Worm (Caenorhabditis elegans) whole organism, L1 larva: ENCODE measurements around the gene F14H12.6.

Experiments
- C16A3.4 ChIP-seq: fragments of 150-350 bp; optimal IDR thresholded peaks from 2 replicates; lab custom pipeline; 2014; ENCODE audit warnings: missing biosample characterization, missing genetic modification characterization
- C34B4.2 ChIP-seq: sonication (generic microtip); optimal IDR thresholded peaks from 2 replicates; lab custom pipeline; 2017; ENCODE audit warnings: mild to moderate bottlenecking, missing genetic modification characterization, missing compliant biosample characterization
- F16B12.6 ChIP-seq: fragments of 150-350 bp; optimal IDR thresholded peaks from 2 replicates; lab custom pipeline; 2014; ENCODE audit warnings: missing biosample characterization, missing genetic modification characterization
- Y116A8C.19 ChIP-seq: sonication (generic microtip); optimal IDR thresholded peaks from 2 replicates; lab custom pipeline; 2016; ENCODE audit warnings: missing compliant biosample characterization, missing genetic modification characterization, borderline replicate concordance
- alr-1 ChIP-seq: fragments of 200-800 bp; sonication (Bioruptor generic); optimal IDR thresholded peaks from 2 replicates; lab custom pipeline; 2018; ENCODE audit warnings: borderline replicate concordance, mild to moderate bottlenecking, missing genetic modification characterization, missing compliant biosample characterization
- aly-2 ChIP-seq: fragments of 150-350 bp; optimal IDR thresholded peaks from 2 replicates; lab custom pipeline; 2014; ENCODE audit warnings: missing biosample characterization, missing genetic modification characterization
- blmp-1 ChIP-seq: fragments of 150-350 bp; optimal IDR thresholded peaks from 2 replicates; lab custom pipeline; 2014; ENCODE audit warnings: missing biosample characterization, missing genetic modification characterization
- ceh-63 ChIP-seq: fragments of 200-800 bp; sonication (Bioruptor generic); optimal IDR thresholded peaks from 2 replicates; lab custom pipeline; 2018; ENCODE audit warnings: mild to moderate bottlenecking, missing genetic modification characterization, missing compliant biosample characterization
- ceh-88 ChIP-seq: fragments of 200-800 bp; sonication (Bioruptor generic); IDR thresholded peaks from 2 replicates; pipeline ENCODE4 v1.3.6; 2022; ENCODE audit warnings: missing genetic modification characterization, missing compliant biosample characterization
- ceh-90 ChIP-seq: sonication (generic microtip); optimal IDR thresholded peaks from 2 replicates; lab custom pipeline; 2016; ENCODE audit warnings: missing genetic modification characterization, missing compliant biosample characterization
- dsc-1 ChIP-seq: sonication (generic microtip); optimal IDR thresholded peaks from 2 replicates; lab custom pipeline; 2016; ENCODE audit warnings: mild to moderate bottlenecking, missing genetic modification characterization, missing compliant biosample characterization
- efl-3 ChIP-seq: fragments of 200-800 bp; sonication (Bioruptor generic); optimal IDR thresholded peaks from 2 replicates; lab custom pipeline; 2018; ENCODE audit warnings: mild to moderate bottlenecking, missing genetic modification characterization, missing compliant biosample characterization
- egl-13 ChIP-seq: sonication (generic microtip); optimal IDR thresholded peaks from 2 replicates; lab custom pipeline; 2016; ENCODE audit warnings: missing genotype, missing genetic modification reagents, missing genetic modification characterization, missing compliant biosample characterization
- egl-27 ChIP-seq, 2 experiments: fragments of 150-350 bp in 1 of 2; sonication (generic microtip); optimal IDR thresholded peaks; 3 replicates each; lab custom pipeline; 2017 to 2018; ENCODE audit warnings: missing biosample characterization in 2 of 2, missing genetic modification characterization in 2 of 2, missing genetic modification reagents in 2 of 2
- elt-2 ChIP-seq: sonication (generic microtip); optimal IDR thresholded peaks from 2 replicates; lab custom pipeline; 2016; ENCODE audit warnings: missing genetic modification characterization, mild to moderate bottlenecking, inconsistent platforms, missing compliant biosample characterization, missing genetic modification reagents
- elt-3 ChIP-seq, 6 experiments: fragments of 150-350 bp in 1 of 6; sonication (generic microtip); optimal IDR thresholded peaks; 2 replicates each; lab custom pipeline; 2017 to 2018; ENCODE audit warnings: missing biosample characterization in 6 of 6, missing genetic modification characterization in 6 of 6, inconsistent platforms in 1 of 6
- ets-5 ChIP-seq: fragments of 200-800 bp; sonication (Bioruptor generic); IDR thresholded peaks from 2 replicates; pipeline ENCODE4 v1.3.6; 2022; ENCODE audit warnings: missing genetic modification characterization, missing compliant biosample characterization
- fkh-4 ChIP-seq: sonication (generic microtip); optimal IDR thresholded peaks from 2 replicates; lab custom pipeline; 2016; ENCODE audit warnings: missing compliant biosample characterization, missing genetic modification characterization, borderline replicate concordance
- fkh-8 ChIP-seq: sonication (generic microtip); optimal IDR thresholded peaks from 2 replicates; lab custom pipeline; 2016; ENCODE audit warnings: mild to moderate bottlenecking, missing genetic modification characterization, missing compliant biosample characterization
- fos-1 ChIP-seq: fragments of 150-350 bp; optimal IDR thresholded peaks from 2 replicates; lab custom pipeline; 2014; ENCODE audit warnings: missing biosample characterization, missing genetic modification characterization
- grh-1 ChIP-seq: fragments of 200-800 bp; sonication (Bioruptor generic); IDR thresholded peaks from 2 replicates; pipeline ENCODE4 v1.3.6; 2022; ENCODE audit warnings: missing genetic modification reagents, missing genetic modification characterization, missing compliant biosample characterization
- hlh-17 ChIP-seq: fragments of 200-800 bp; sonication (Bioruptor generic); optimal IDR thresholded peaks from 2 replicates; lab custom pipeline; 2018; ENCODE audit warnings: missing genetic modification characterization, mild to moderate bottlenecking, missing compliant biosample characterization, moderate library complexity, borderline replicate concordance
- hlh-4 ChIP-seq: sonication (generic microtip); optimal IDR thresholded peaks from 2 replicates; lab custom pipeline; 2016; ENCODE audit warnings: mild to moderate bottlenecking, missing genetic modification characterization, missing compliant biosample characterization
- hpl-2 ChIP-seq: fragments of 150-350 bp; optimal IDR thresholded peaks from 2 replicates; lab custom pipeline; 2014; ENCODE audit warnings: missing biosample characterization, missing genetic modification reagents, missing genetic modification characterization
- irx-1 ChIP-seq: sonication (generic microtip); optimal IDR thresholded peaks from 2 replicates; lab custom pipeline; 2016; ENCODE audit warnings: missing genetic modification characterization, missing compliant biosample characterization
- isw-1 ChIP-seq: fragments of 200-800 bp; sonication (Bioruptor generic); IDR thresholded peaks from 2 replicates; pipeline ENCODE4 v1.3.6; 2022; ENCODE audit warnings: missing genetic modification characterization, missing compliant biosample characterization
- lin-13 ChIP-seq: fragments of 150-350 bp; optimal IDR thresholded peaks from 2 replicates; lab custom pipeline; 2014; ENCODE audit warnings: missing biosample characterization, missing genetic modification reagents, missing genetic modification characterization
- lin-15B ChIP-seq: fragments of 150-350 bp; sonication (generic microtip); optimal IDR thresholded peaks from 3 replicates; lab custom pipeline; 2014; ENCODE audit warnings: missing biosample characterization, missing genetic modification characterization
- lsy-2 ChIP-seq, 2 experiments: fragments of 150-350 bp; optimal IDR thresholded peaks; 2 replicates each; lab custom pipeline; 2014; ENCODE audit warnings: missing biosample characterization in 2 of 2, missing genetic modification characterization in 2 of 2
- mab-9 ChIP-seq: fragments of 200-800 bp; sonication (Bioruptor generic); IDR thresholded peaks from 2 replicates; pipeline ENCODE4 v1.3.6; 2022; ENCODE audit warnings: missing genetic modification reagents, missing genetic modification characterization, missing compliant biosample characterization
- mdl-1 ChIP-seq, 2 experiments: fragments of 150-350 bp; optimal IDR thresholded peaks; 2 replicates each; lab custom pipeline; 2014 to 2017; ENCODE audit warnings: missing biosample characterization in 2 of 2, missing genetic modification characterization in 2 of 2, inconsistent platforms in 1 of 2
- mef-2 ChIP-seq: fragments of 150-350 bp; optimal IDR thresholded peaks from 2 replicates; lab custom pipeline; 2014; ENCODE audit warnings: missing biosample characterization, missing genetic modification characterization
- mep-1 ChIP-seq: fragments of 150-350 bp; optimal IDR thresholded peaks from 2 replicates; lab custom pipeline; 2014; ENCODE audit warnings: missing biosample characterization, missing genetic modification characterization
- nhr-19 ChIP-seq: fragments of 200-800 bp; sonication (Bioruptor generic); conservative IDR thresholded peaks from 2 replicates; pipeline ENCODE4 v1.3.6; 2022; ENCODE audit warnings: missing genetic modification characterization, missing compliant biosample characterization
- nhr-47 ChIP-seq: sonication (generic microtip); optimal IDR thresholded peaks from 2 replicates; lab custom pipeline; 2016; ENCODE audit warnings: mild to moderate bottlenecking, missing genetic modification characterization, moderate library complexity, missing compliant biosample characterization
- nhr-71 ChIP-seq: sonication (generic microtip); optimal IDR thresholded peaks from 2 replicates; lab custom pipeline; 2016; ENCODE audit warnings: mild to moderate bottlenecking, missing genetic modification characterization, moderate library complexity, missing compliant biosample characterization
- nhr-76 ChIP-seq: sonication (generic microtip); optimal IDR thresholded peaks from 2 replicates; lab custom pipeline; 2017; ENCODE audit warnings: missing biosample characterization, missing genetic modification characterization
- nhr-77 ChIP-seq: fragments of 150-350 bp; optimal IDR thresholded peaks from 2 replicates; lab custom pipeline; 2014; ENCODE audit warnings: missing biosample characterization, missing genetic modification characterization
- nhr-84 ChIP-seq: sonication (generic microtip); optimal IDR thresholded peaks from 2 replicates; lab custom pipeline; 2017; ENCODE audit warnings: missing biosample characterization, missing genetic modification characterization
- nhr-85 ChIP-seq: sonication (generic microtip); peaks from one replicate; lab custom pipeline; 2016; ENCODE audit warnings: missing genetic modification characterization, inconsistent platforms, missing compliant biosample characterization
- pag-3 ChIP-seq: sonication (generic microtip); optimal IDR thresholded peaks from 2 replicates; lab custom pipeline; 2017; ENCODE audit warnings: missing genetic modification characterization, mild to moderate bottlenecking, missing compliant biosample characterization, antibody characterized with exemption, borderline replicate concordance; ENCODE audit not compliant: insufficient read depth
- pax-3 ChIP-seq: fragments of 200-800 bp; sonication (Bioruptor generic); optimal IDR thresholded peaks from 2 replicates; lab custom pipeline; 2018; ENCODE audit warnings: mild to moderate bottlenecking, missing genetic modification characterization, moderate library complexity, missing compliant biosample characterization
- pqm-1 ChIP-seq: sonication (generic microtip); optimal IDR thresholded peaks from 3 replicates; lab custom pipeline; 2017; ENCODE audit warnings: missing biosample characterization, missing genetic modification characterization
- snu-23 ChIP-seq: sonication (generic microtip); optimal IDR thresholded peaks from 2 replicates; lab custom pipeline; 2016; ENCODE audit warnings: missing genetic modification characterization, missing compliant biosample characterization
- sup-37 ChIP-seq: fragments of 200-800 bp; sonication (Bioruptor generic); optimal IDR thresholded peaks from 2 replicates; lab custom pipeline; 2018; ENCODE audit warnings: mild to moderate bottlenecking, missing genetic modification characterization, missing compliant biosample characterization
- tbx-2 ChIP-seq: sonication (generic microtip); optimal IDR thresholded peaks from 2 replicates; lab custom pipeline; 2016; ENCODE audit warnings: missing genetic modification characterization, missing compliant biosample characterization
- tlp-1 ChIP-seq: fragments of 150-350 bp; optimal IDR thresholded peaks from 2 replicates; lab custom pipeline; 2014; ENCODE audit warnings: missing biosample characterization, missing genetic modification characterization
- unc-130 ChIP-seq: fragments of 150-350 bp; optimal IDR thresholded peaks from 2 replicates; lab custom pipeline; 2017; ENCODE audit warnings: missing biosample characterization, missing genetic modification characterization, inconsistent platforms
- unc-30 ChIP-seq: sonication (generic microtip); optimal IDR thresholded peaks from 2 replicates; lab custom pipeline; 2017; ENCODE audit warnings: missing biosample characterization, missing genetic modification characterization
- unc-98 ChIP-seq: fragments of 200-800 bp; sonication (Bioruptor generic); IDR thresholded peaks from 2 replicates; pipeline ENCODE4 v1.3.6; 2022; ENCODE audit warnings: missing genetic modification characterization, missing compliant biosample characterization
- ztf-4 ChIP-seq: fragments of 150-350 bp; optimal IDR thresholded peaks from 2 replicates; lab custom pipeline; 2014; ENCODE audit warnings: missing biosample characterization, missing genetic modification characterization

Gene F14H12.6

ce11 chrX:4395073-4395850 lies 37.9 kb upstream of the F14H12.6 start (continued):
- peak; percentile 2 for TF ChIP-seq pax-3 (tag; lab: Kevin White, UChicago)
- no peak for TF ChIP-seq egl-27 (tag; optimal IDR thresholded peaks at IDR 0.05; lab: Kevin White, UChicago)
- peak; percentile 85 for TF ChIP-seq nhr-85 (tag; lab: Kevin White, UChicago)
- peak; percentile 74 for TF ChIP-seq nhr-71
- TF ChIP-seq isw-1 (GFP tag; lab: Robert Waterston, UW), result peak; percentile 14
- TF ChIP-seq unc-130, result peak; percentile 7
- no peak for TF ChIP-seq nhr-76 (tag; lab: Kevin White, UChicago)
- TF ChIP-seq egl-13 (tag; lab: Kevin White, UChicago), result no peak
- TF ChIP-seq ets-5 (GFP tag; lab: Robert Waterston, UW), result no peak
- TF ChIP-seq alr-1 (tag; lab: Kevin White, UChicago), result no peak
- peak; percentile 54; the same call in 1 of the 2 replicates for TF ChIP-seq grh-1 (GFP tag; lab: Robert Waterston, UW)
- TF ChIP-seq hlh-4 (tag; lab: Kevin White, UChicago), result no peak
- TF ChIP-seq Y116A8C.19, result no peak
- no peak for TF ChIP-seq fkh-8 (tag; lab: Kevin White, UChicago)
- TF ChIP-seq tlp-1 (tag; lab: Kevin White, UChicago), result no peak
- TF ChIP-seq nhr-47 (tag; lab: Kevin White, UChicago), result peak; percentile 84
- no peak for TF ChIP-seq pag-3 (tag; lab: Kevin White, UChicago)
- TF ChIP-seq blmp-1 (tag; lab: Kevin White, UChicago), result peak; percentile 26
- peak; percentile 57 for TF ChIP-seq elt-2 (tag; lab: Kevin White, UChicago)
- peak; percentile 87 for TF ChIP-seq dsc-1 (tag; lab: Kevin White, UChicago)
- TF ChIP-seq lsy-2 (tag; optimal IDR thresholded peaks at IDR 0.05; lab: Kevin White, UChicago), result peak; percentile 51 to 68
- TF ChIP-seq ceh-88 (GFP tag; lab: Robert Waterston, UW), result 0 out of 2 replicates have a peak, but pooled peaks have one; percentile 40
- peak; percentile 6 for TF ChIP-seq fkh-4 (tag; lab: Kevin White, UChicago)
- TF ChIP-seq F16B12.6, result peak; percentile 7
- peak; percentile 74 for TF ChIP-seq nhr-19 (GFP tag; lab: Robert Waterston, UW)
- TF ChIP-seq irx-1 (tag; lab: Kevin White, UChicago), result peak; percentile 45
- TF ChIP-seq ztf-4 (tag; lab: Kevin White, UChicago), result peak; percentile 43
- no peak for TF ChIP-seq lin-15B (tag; lab: Kevin White, UChicago)
- TF ChIP-seq nhr-77, result peak; percentile 78
- peak; percentile 29 for TF ChIP-seq sup-37 (GFP tag; lab: Kevin White, UChicago)
- TF ChIP-seq C34B4.2 (tag; lab: Kevin White, UChicago), result no peak
- no peak for TF ChIP-seq hlh-17
- TF ChIP-seq fos-1, result peak; percentile 46
- TF ChIP-seq nhr-84 (tag; lab: Kevin White, UChicago), result no peak
- TF ChIP-seq ceh-63 (GFP tag; lab: Kevin White, UChicago), result no peak
- TF ChIP-seq aly-2 (tag; lab: Kevin White, UChicago), result no peak
- TF ChIP-seq mef-2 (tag; lab: Kevin White, UChicago), result no peak
- TF ChIP-seq ceh-90 (tag; lab: Kevin White, UChicago), result no peak
- TF ChIP-seq mdl-1 (tag; optimal IDR thresholded peaks at IDR 0.05; lab: Kevin White, UChicago), result peak in 1 of 2 experiments; percentile 52
- TF ChIP-seq unc-30, result no peak
- TF ChIP-seq hpl-2 (GFP tag; lab: Kevin White, UChicago), result peak; percentile 66
- peak; percentile 77 for TF ChIP-seq C16A3.4 (tag; lab: Kevin White, UChicago)
- peak; percentile 53 for TF ChIP-seq efl-3 (GFP tag; lab: Kevin White, UChicago)
- no peak for TF ChIP-seq lin-13 (GFP tag; lab: Kevin White, UChicago)
- TF ChIP-seq mab-9, result no peak
- no peak for TF ChIP-seq unc-98 (GFP tag; lab: Robert Waterston, UW)
- peak; percentile 79 for TF ChIP-seq mep-1 (tag; lab: Kevin White, UChicago)
- TF ChIP-seq pqm-1, result no peak
- TF ChIP-seq snu-23 (GFP tag; lab: Kevin White, UChicago), result peak; percentile 92
- TF ChIP-seq tbx-2 (tag; lab: Kevin White, UChicago), result peak; percentile 76
- peak in 3 of 6 experiments; percentile 34 to 73 (median 63) for TF ChIP-seq elt-3 (tag; optimal IDR thresholded peaks at IDR 0.05; lab: Kevin White, UChicago)
